Worm (Caenorhabditis elegans) whole organism, L3 larva: ENCODE measurements around the gene ubc-15.

Experiments
- R02D3.7 ChIP-seq: fragments of 150-350 bp; optimal IDR thresholded peaks from 2 replicates; lab custom pipeline; 2014; ENCODE audit warnings: missing biosample characterization, missing genetic modification characterization
- elt-1 ChIP-seq: fragments of 150-350 bp; optimal IDR thresholded peaks from 2 replicates; lab custom pipeline; 2014; ENCODE audit warnings: missing biosample characterization, missing genetic modification characterization
- elt-3 ChIP-seq, 3 experiments: fragments of 150-350 bp in 1 of 3; sonication (generic microtip) in 2 of 3; optimal IDR thresholded peaks; 2 replicates in 2 of 3; 4 replicates in 1 of 3; lab custom pipeline; 2014 to 2017; ENCODE audit warnings: missing biosample characterization in 3 of 3, missing genetic modification characterization in 3 of 3
- fkh-10 ChIP-seq: sonication (generic microtip); optimal IDR thresholded peaks from 2 replicates; lab custom pipeline; 2017; ENCODE audit warnings: missing biosample characterization, missing genetic modification reagents, missing genetic modification characterization
- jun-1 ChIP-seq: fragments of 150-350 bp; optimal IDR thresholded peaks from 2 replicates; lab custom pipeline; 2014; ENCODE audit warnings: missing biosample characterization, missing genetic modification reagents, missing genetic modification characterization
- lin-15B ChIP-seq: fragments of 150-350 bp; optimal IDR thresholded peaks from 2 replicates; lab custom pipeline; 2014; ENCODE audit warnings: missing biosample characterization, missing genetic modification characterization
- mdl-1 ChIP-seq: fragments of 150-350 bp; optimal IDR thresholded peaks from 2 replicates; lab custom pipeline; 2014; ENCODE audit warnings: missing biosample characterization, missing genetic modification characterization
- nhr-25 ChIP-seq: sonication (generic microtip); optimal IDR thresholded peaks from 2 replicates; lab custom pipeline; 2017; ENCODE audit warnings: missing biosample characterization, missing genetic modification characterization
- zag-1 ChIP-seq: fragments of 150-350 bp; optimal IDR thresholded peaks from 2 replicates; lab custom pipeline; 2014; ENCODE audit warnings: missing biosample characterization, missing genetic modification characterization
- ztf-11 ChIP-seq: fragments of 150-350 bp; optimal IDR thresholded peaks from 2 replicates; lab custom pipeline; 2014; ENCODE audit warnings: missing biosample characterization, missing genetic modification characterization

ce11 chrII:2939681-2940080, 26.3 kb upstream of the ubc-15 start:
- TF ChIP-seq zag-1 (tag; lab: Kevin White, UChicago) (no peak), ztf-11 (tag; lab: Kevin White, UChicago) (no peak), elt-3 (tag; optimal IDR thresholded peaks at IDR 0.05; lab: Kevin White, UChicago) (no peak), jun-1 (tag; lab: Kevin White, UChicago) (no peak), nhr-25 (tag; lab: Kevin White, UChicago) (no peak), fkh-10 (GFP tag; lab: Kevin White, UChicago) (no peak), mdl-1 (tag; lab: Kevin White, UChicago) (no peak), R02D3.7 (tag; lab: Kevin White, UChicago) (no peak), elt-1 (tag; lab: Kevin White, UChicago) (no peak), lin-15B (tag; lab: Kevin White, UChicago) (no peak)
